Fruit fly (Drosophila melanogaster) whole organism, pupa: ENCODE results near the gene Srlp.

Experiments
- CG17806 ChIP-seq: fragments of 200-800 bp; sonication (Bioruptor generic); optimal IDR thresholded peaks from 2 replicates; lab custom pipeline; 2018; ENCODE audit warnings: missing biosample characterization, mild to moderate bottlenecking, missing genetic modification characterization, moderate library complexity
- CG32121 ChIP-seq: fragments of 200-800 bp; sonication (Bioruptor generic); IDR thresholded peaks from 2 replicates; pipeline ENCODE4 v1.3.6; 2022; ENCODE audit warnings: missing biosample characterization, missing genetic modification characterization
- CG4496 ChIP-seq: fragments of 200-800 bp; sonication (Bioruptor generic); IDR thresholded peaks from 3 replicates; pipeline ENCODE4 v1.3.6; 2022; ENCODE audit warnings: missing biosample characterization, missing genetic modification characterization
- CG8301 ChIP-seq: fragments of 200-800 bp; sonication (Bioruptor generic); optimal IDR thresholded peaks from 2 replicates; lab custom pipeline; 2018; ENCODE audit warnings: missing biosample characterization, mild to moderate bottlenecking, missing genetic modification characterization
- EcR ChIP-seq: fragments of 200-800 bp; sonication (Bioruptor generic); optimal IDR thresholded peaks from 3 replicates; lab custom pipeline; 2019; ENCODE audit warnings: missing biosample characterization, missing genetic modification characterization, mild to moderate bottlenecking, moderate library complexity, missing genetic modification reagents

DNA sequence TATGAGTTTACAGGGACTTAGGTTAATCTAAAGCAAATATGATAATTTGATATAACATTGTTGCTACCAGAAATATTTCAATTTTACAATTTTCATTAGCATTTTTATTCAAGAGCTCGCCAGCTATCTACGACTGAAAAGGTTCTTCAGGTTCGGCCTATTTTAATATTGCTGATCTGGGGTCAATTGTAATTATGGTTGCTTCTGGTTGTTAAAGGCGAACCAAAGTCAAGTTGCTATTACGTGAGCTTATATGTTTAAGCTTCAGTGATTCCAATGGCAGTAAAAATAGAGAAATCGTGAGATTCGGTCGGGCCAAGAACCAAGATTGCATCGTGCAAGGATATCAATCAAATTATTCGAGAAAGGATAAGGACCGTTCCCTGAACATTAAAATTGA is 2.0 kb downstream of the Srlp start, which contains the start of gene Desat2:
- TF ChIP-seq CG4496 (GFP tag; lab: Robert Waterston, UW) (no peak), EcR (GFP tag; lab: Kevin White, UChicago) (no peak), CG8301 (no peak), CG32121 (GFP tag; lab: Robert Waterston, UW) (no peak), CG17806 (no peak)
